Worm (Caenorhabditis elegans) whole organism, L4/young adult: ENCODE measurements around the gene Y73B6BL.37.

Experiments
- W03F9.2 ChIP-seq: fragments of 150-350 bp; optimal IDR thresholded peaks from 2 replicates; lab custom pipeline; 2014; ENCODE audit warnings: missing biosample characterization, missing genetic modification characterization
- dao-5 ChIP-seq: sonication (generic microtip); optimal IDR thresholded peaks from 2 replicates; lab custom pipeline; 2016; ENCODE audit warnings: missing genotype, missing genetic modification characterization, moderate library complexity, missing compliant biosample characterization
- him-1 ChIP-seq: sonication (generic microtip); optimal IDR thresholded peaks from 2 replicates; lab custom pipeline; 2016; ENCODE audit warnings: missing genotype, missing genetic modification reagents, missing genetic modification characterization, missing compliant biosample characterization

DNA sequence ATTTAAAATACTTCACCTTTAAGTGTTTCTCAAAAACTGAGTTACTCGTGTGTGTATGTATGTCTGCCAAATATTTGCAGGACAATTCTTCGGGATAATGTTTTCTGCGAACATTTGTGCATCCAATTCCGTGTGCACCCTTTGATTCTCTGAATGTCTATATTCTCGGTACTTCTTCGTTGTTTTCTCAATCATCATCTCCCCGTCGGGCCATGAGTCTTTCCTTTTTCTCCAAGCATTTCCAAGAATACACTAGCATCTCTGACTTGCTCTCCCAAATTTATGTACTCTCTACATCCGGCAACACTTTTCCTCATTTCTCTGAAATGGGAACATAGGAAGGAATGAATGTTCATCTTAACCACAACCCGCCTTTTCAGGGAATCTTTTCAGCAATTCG lies 27.6 kb downstream of the Y73B6BL.37 start:
- TF ChIP-seq dao-5 (no peak), W03F9.2 (tag; lab: Kevin White, UChicago) (no peak), him-1 (tag; lab: Kevin White, UChicago) (no peak)
